Worm (Caenorhabditis elegans) whole organism, late embryonic: Measurements from ENCODE around the gene gtap-2.
A peak's percentile ranks its signal among the peaks of the same experiment; 100 is the strongest.

Experiments
- C08G9.2 ChIP-seq: sonication (generic microtip); optimal IDR thresholded peaks from 2 replicates; lab custom pipeline; 2016; ENCODE audit warnings: mild to moderate bottlenecking, missing genetic modification characterization, moderate library complexity, missing compliant biosample characterization
- C38D4.7 ChIP-seq: fragments of 200-800 bp; sonication (Bioruptor generic); optimal IDR thresholded peaks from 2 replicates; lab custom pipeline; 2018; ENCODE audit warnings: mild to moderate bottlenecking, missing genetic modification characterization, moderate library complexity, missing compliant biosample characterization
- K02D7.2 ChIP-seq: sonication (generic microtip); optimal IDR thresholded peaks from 2 replicates; lab custom pipeline; 2017; ENCODE audit warnings: mild to moderate bottlenecking, missing genetic modification characterization, missing compliant biosample characterization
- K09A11.1 ChIP-seq: sonication (generic microtip); optimal IDR thresholded peaks from 2 replicates; lab custom pipeline; 2017; ENCODE audit warnings: antibody characterized with exemption, mild to moderate bottlenecking, missing genetic modification characterization, missing compliant biosample characterization; ENCODE audit not compliant: insufficient read depth
- ahr-1 ChIP-seq: sonication (generic microtip); optimal IDR thresholded peaks from 2 replicates; lab custom pipeline; 2016; ENCODE audit warnings: missing genetic modification characterization, missing compliant biosample characterization
- ama-1 ChIP-seq: fragments of 150-350 bp; optimal IDR thresholded peaks from 2 replicates; lab custom pipeline; 2014
- ceh-14 ChIP-seq: sonication (generic microtip); optimal IDR thresholded peaks from 2 replicates; lab custom pipeline; 2016; ENCODE audit warnings: missing genotype, missing genetic modification characterization, missing compliant biosample characterization
- ceh-18 ChIP-seq: sonication (generic microtip); optimal IDR thresholded peaks from 2 replicates; lab custom pipeline; 2016; ENCODE audit warnings: missing genetic modification characterization, missing compliant biosample characterization
- ceh-22 ChIP-seq: sonication (generic microtip); optimal IDR thresholded peaks from 2 replicates; lab custom pipeline; 2017; ENCODE audit warnings: missing biosample characterization, missing genetic modification characterization
- ceh-31 ChIP-seq: sonication (generic microtip); optimal IDR thresholded peaks from 2 replicates; lab custom pipeline; 2016; ENCODE audit warnings: missing genetic modification characterization, missing compliant biosample characterization
- ceh-34 ChIP-seq: sonication (generic microtip); optimal IDR thresholded peaks from 2 replicates; lab custom pipeline; 2016; ENCODE audit warnings: mild to moderate bottlenecking, missing genetic modification characterization, missing compliant biosample characterization
- ceh-45 ChIP-seq: fragments of 200-800 bp; sonication (Bioruptor generic); IDR thresholded peaks from 2 replicates; pipeline ENCODE4 v1.3.6; 2022; ENCODE audit warnings: missing genetic modification reagents, missing genetic modification characterization, missing compliant biosample characterization
- ceh-48 ChIP-seq: sonication (generic microtip); optimal IDR thresholded peaks from 2 replicates; lab custom pipeline; 2016; ENCODE audit warnings: missing genetic modification characterization, inconsistent platforms, missing compliant biosample characterization
- ceh-6 ChIP-seq: fragments of 200-800 bp; sonication (Bioruptor generic); optimal IDR thresholded peaks from 2 replicates; lab custom pipeline; 2018; ENCODE audit warnings: mild to moderate bottlenecking, missing genetic modification characterization, missing compliant biosample characterization
- ceh-9 ChIP-seq: sonication (generic microtip); optimal IDR thresholded peaks from 2 replicates; lab custom pipeline; 2016; ENCODE audit warnings: mild to moderate bottlenecking, missing genetic modification characterization, inconsistent platforms, missing compliant biosample characterization
- che-1 ChIP-seq: sonication (generic microtip); optimal IDR thresholded peaks from 2 replicates; lab custom pipeline; 2016; ENCODE audit warnings: mild to moderate bottlenecking, missing genetic modification characterization, missing compliant biosample characterization
- dmd-4 ChIP-seq: sonication (generic microtip); optimal IDR thresholded peaks from 2 replicates; lab custom pipeline; 2016; ENCODE audit warnings: borderline replicate concordance, missing genetic modification characterization, missing compliant biosample characterization
- dve-1 ChIP-seq: sonication (generic microtip); optimal IDR thresholded peaks from 2 replicates; lab custom pipeline; 2017; ENCODE audit warnings: antibody characterized with exemption, mild to moderate bottlenecking, missing genetic modification characterization, missing compliant biosample characterization
- elt-2 ChIP-seq: sonication (generic microtip); optimal IDR thresholded peaks from 2 replicates; lab custom pipeline; 2016; ENCODE audit warnings: missing genetic modification reagents, missing genetic modification characterization, missing compliant biosample characterization
- ets-4 ChIP-seq: sonication (generic microtip); optimal IDR thresholded peaks from 2 replicates; lab custom pipeline; 2016; ENCODE audit warnings: missing genetic modification characterization, missing compliant biosample characterization
- fkh-10 ChIP-seq: fragments of 150-350 bp; optimal IDR thresholded peaks from 2 replicates; lab custom pipeline; 2014; ENCODE audit warnings: missing biosample characterization, missing genetic modification reagents, missing genetic modification characterization
- gmeb-2 ChIP-seq: sonication (generic microtip); optimal IDR thresholded peaks from 2 replicates; lab custom pipeline; 2016; ENCODE audit warnings: missing genetic modification characterization, inconsistent platforms, missing compliant biosample characterization
- hlh-13 ChIP-seq: fragments of 200-800 bp; sonication (Bioruptor generic); optimal IDR thresholded peaks from 2 replicates; lab custom pipeline; 2018; ENCODE audit warnings: mild to moderate bottlenecking, missing genetic modification characterization, missing compliant biosample characterization
- hlh-15 ChIP-seq: sonication (generic microtip); optimal IDR thresholded peaks from 2 replicates; lab custom pipeline; 2016; ENCODE audit warnings: missing genetic modification characterization, missing compliant biosample characterization
- hlh-8 ChIP-seq: sonication (generic microtip); optimal IDR thresholded peaks from 2 replicates; lab custom pipeline; 2016; ENCODE audit warnings: missing genotype, missing genetic modification characterization, missing compliant biosample characterization
- lim-6 ChIP-seq: sonication (generic microtip); optimal IDR thresholded peaks from 2 replicates; lab custom pipeline; 2016; ENCODE audit warnings: missing genetic modification characterization, missing compliant biosample characterization
- lin-11 ChIP-seq: fragments of 200-800 bp; sonication (Bioruptor generic); optimal IDR thresholded peaks from 2 replicates; lab custom pipeline; 2018; ENCODE audit warnings: mild to moderate bottlenecking, missing genetic modification characterization, missing compliant biosample characterization
- madf-2 ChIP-seq: sonication (generic microtip); optimal IDR thresholded peaks from 2 replicates; lab custom pipeline; 2017; ENCODE audit warnings: missing genetic modification characterization, missing compliant biosample characterization
- nhr-11 ChIP-seq: fragments of 150-350 bp; optimal IDR thresholded peaks from 2 replicates; lab custom pipeline; 2014; ENCODE audit warnings: missing biosample characterization, missing genetic modification characterization
- nhr-232 ChIP-seq: sonication (generic microtip); optimal IDR thresholded peaks from 2 replicates; lab custom pipeline; 2016; ENCODE audit warnings: missing genetic modification characterization, missing compliant biosample characterization
- npax-4 ChIP-seq: sonication (generic microtip); optimal IDR thresholded peaks from 2 replicates; lab custom pipeline; 2016; ENCODE audit warnings: missing genetic modification characterization, missing compliant biosample characterization
- odd-2 ChIP-seq: sonication (generic microtip); optimal IDR thresholded peaks from 2 replicates; lab custom pipeline; 2017; ENCODE audit warnings: antibody characterized with exemption, mild to moderate bottlenecking, missing genetic modification characterization, missing compliant biosample characterization
- pag-3 ChIP-seq: sonication (generic microtip); optimal IDR thresholded peaks from 2 replicates; lab custom pipeline; 2016; ENCODE audit warnings: missing compliant biosample characterization, missing genetic modification characterization, borderline replicate concordance
- pat-9 ChIP-seq: fragments of 200-800 bp; sonication (Bioruptor generic); optimal IDR thresholded peaks from 2 replicates; lab custom pipeline; 2018; ENCODE audit warnings: mild to moderate bottlenecking, missing genetic modification characterization, moderate library complexity, missing compliant biosample characterization
- pha-2 ChIP-seq: sonication (generic microtip); optimal IDR thresholded peaks from 2 replicates; lab custom pipeline; 2017; ENCODE audit warnings: mild to moderate bottlenecking, missing genetic modification characterization, missing compliant biosample characterization
- pha-4 ChIP-seq: fragments of 150-350 bp; optimal IDR thresholded peaks from 2 replicates; lab custom pipeline; 2018; ENCODE audit warnings: missing biosample characterization, missing genetic modification reagents, missing genetic modification characterization
- pros-1 ChIP-seq: fragments of 150-350 bp; optimal IDR thresholded peaks from 2 replicates; lab custom pipeline; 2014; ENCODE audit warnings: missing biosample characterization, missing genetic modification reagents, missing genetic modification characterization
- rnt-1 ChIP-seq: sonication (generic microtip); optimal IDR thresholded peaks from 2 replicates; lab custom pipeline; 2016; ENCODE audit warnings: missing genetic modification characterization, missing compliant biosample characterization
- sdc-2 ChIP-seq: sonication (generic microtip); optimal IDR thresholded peaks from 2 replicates; lab custom pipeline; 2016; ENCODE audit warnings: missing genotype, missing genetic modification characterization, missing compliant biosample characterization
- syd-9 ChIP-seq: sonication (generic microtip); optimal IDR thresholded peaks from 2 replicates; lab custom pipeline; 2016; ENCODE audit warnings: mild to moderate bottlenecking, missing genetic modification characterization, moderate library complexity, missing compliant biosample characterization
- tbx-2 ChIP-seq: sonication (generic microtip); optimal IDR thresholded peaks from 2 replicates; lab custom pipeline; 2016; ENCODE audit warnings: missing genetic modification characterization, missing compliant biosample characterization
- tbx-7 ChIP-seq: sonication (generic microtip); optimal IDR thresholded peaks from 2 replicates; lab custom pipeline; 2016; ENCODE audit warnings: missing genotype, missing genetic modification characterization, missing compliant biosample characterization
- unc-3 ChIP-seq, 2 experiments: fragments of 200-800 bp in 1 of 2; sonication (Bioruptor generic) in 1 of 2; sonication (generic microtip) in 1 of 2; conservative IDR thresholded peaks in 1 of 2; optimal IDR thresholded peaks in 1 of 2; 2 replicates each; pipeline versions ENCODE4 v1.3.6 to Lab custom; 2016 to 2022; ENCODE audit warnings: missing compliant biosample characterization in 2 of 2, missing genetic modification characterization in 2 of 2, missing genetic modification reagents in 1 of 2
- unc-42 ChIP-seq: sonication (generic microtip); optimal IDR thresholded peaks from 2 replicates; lab custom pipeline; 2016; ENCODE audit warnings: missing genotype, missing genetic modification characterization, missing compliant biosample characterization
- zip-5 ChIP-seq: sonication (generic microtip); optimal IDR thresholded peaks from 2 replicates; lab custom pipeline; 2016; ENCODE audit warnings: missing genetic modification characterization, missing compliant biosample characterization

The gtap-2 gene

DNA sequence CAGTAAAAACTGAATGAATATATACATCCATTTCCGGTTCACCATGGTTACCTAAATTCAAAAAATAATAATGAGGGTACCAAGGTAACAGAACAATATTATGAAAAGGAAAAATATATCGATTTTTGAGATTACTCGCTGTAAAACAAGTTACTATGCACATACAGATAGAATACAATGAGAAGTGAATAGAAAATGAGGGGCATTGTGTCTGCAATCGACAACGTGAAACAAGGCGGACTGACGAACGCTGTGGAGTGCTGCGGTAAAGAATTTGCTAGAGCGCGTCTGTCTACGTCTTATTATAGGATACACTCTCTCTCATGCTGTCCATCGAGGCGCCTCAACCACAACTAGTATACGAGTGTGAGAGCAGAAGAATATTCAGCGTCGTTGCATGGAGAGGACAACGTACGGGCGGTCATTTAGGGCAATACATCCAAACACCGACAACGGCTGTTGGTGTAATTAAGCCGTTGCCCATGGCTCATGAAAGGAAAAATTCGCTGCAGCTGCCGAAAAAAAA is 8.8 kb downstream of the gtap-2 start, which contains the start of gene cnx-1 (continued):
- TF ChIP-seq ceh-45 (GFP tag; lab: Robert Waterston, UW): no peak
- TF ChIP-seq ceh-22 (tag; lab: Kevin White, UChicago): no peak
- no peak for TF ChIP-seq dmd-4 (tag; lab: Kevin White, UChicago)
- no peak for TF ChIP-seq K02D7.2 (tag; lab: Kevin White, UChicago)
- TF ChIP-seq unc-42 (tag; lab: Kevin White, UChicago): peak; percentile 28
- no peak for TF ChIP-seq nhr-232 (tag; lab: Kevin White, UChicago)
- no peak for TF ChIP-seq gmeb-2 (tag; lab: Kevin White, UChicago)
- no peak for TF ChIP-seq pag-3
- TF ChIP-seq madf-2: peak; percentile 11
- TF ChIP-seq fkh-10 (GFP tag; lab: Kevin White, UChicago): no peak
- no peak for TF ChIP-seq K09A11.1 (tag; lab: Kevin White, UChicago)
- TF ChIP-seq hlh-13 (GFP tag; lab: Kevin White, UChicago): no peak
- TF ChIP-seq lin-11 (tag; lab: Kevin White, UChicago): no peak
- peak; percentile 85 for TF ChIP-seq ceh-31 (tag; lab: Kevin White, UChicago)
- TF ChIP-seq lim-6 (tag; lab: Kevin White, UChicago): no peak
- no peak for TF ChIP-seq pha-2 (tag; lab: Kevin White, UChicago)
- TF ChIP-seq rnt-1 (tag; lab: Kevin White, UChicago): peak; percentile 60
- TF ChIP-seq ahr-1 (tag; lab: Kevin White, UChicago): no peak
- no peak for TF ChIP-seq ets-4
- no peak for TF ChIP-seq tbx-7
- no peak for TF ChIP-seq hlh-15 (tag; lab: Kevin White, UChicago)
- TF ChIP-seq C08G9.2 (tag; lab: Kevin White, UChicago): peak; percentile 12
- TF ChIP-seq pha-4 (tag; lab: Kevin White, UChicago): no peak
- no peak for TF ChIP-seq ceh-9 (tag; lab: Kevin White, UChicago)
- no peak for TF ChIP-seq che-1 (tag; lab: Kevin White, UChicago)
- TF ChIP-seq ceh-48 (tag; lab: Kevin White, UChicago): no peak
- TF ChIP-seq hlh-8 (tag; lab: Kevin White, UChicago): no peak
- TF ChIP-seq syd-9 (tag; lab: Kevin White, UChicago): no peak
- peak; percentile 25 for TF ChIP-seq sdc-2 (tag; lab: Kevin White, UChicago)
- peak; percentile 21 for TF ChIP-seq ceh-14
- no peak for TF ChIP-seq dve-1 (tag; lab: Kevin White, UChicago)
- TF ChIP-seq zip-5 (tag; lab: Kevin White, UChicago): no peak
- TF ChIP-seq ama-1 (lab: Kevin White, UChicago): no peak
- peak; percentile 30 for TF ChIP-seq tbx-2
- TF ChIP-seq nhr-11 (tag; lab: Kevin White, UChicago): no peak
- TF ChIP-seq pros-1: peak; percentile 30
- TF ChIP-seq odd-2 (tag; lab: Kevin White, UChicago): no peak

DNA sequence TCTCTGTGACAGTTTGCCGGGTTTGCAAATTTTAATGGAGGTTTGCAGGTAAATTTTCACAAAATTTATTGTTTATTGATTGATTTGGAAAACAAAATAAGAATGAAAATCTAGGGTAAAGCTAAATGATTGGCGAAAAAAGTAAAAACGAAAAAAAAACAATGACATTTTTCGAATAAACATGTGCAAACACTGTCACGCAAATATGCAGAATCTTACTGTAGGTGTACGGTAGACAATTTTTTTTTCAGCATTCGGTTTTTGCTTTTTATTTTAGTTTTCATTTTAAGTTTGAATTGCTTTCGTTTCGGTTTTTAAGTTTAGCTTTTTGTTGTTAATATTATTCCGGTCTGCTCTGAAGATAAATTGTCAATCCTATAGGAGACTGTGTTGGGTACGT is 9.6 kb downstream of the gtap-2 start:
- TF ChIP-seq lin-11 (tag; lab: Kevin White, UChicago): no peak
- no peak for TF ChIP-seq che-1 (tag; lab: Kevin White, UChicago)
- TF ChIP-seq madf-2: no peak
- TF ChIP-seq C38D4.7 (GFP tag; lab: Kevin White, UChicago): no peak
- TF ChIP-seq ceh-34 (tag; lab: Kevin White, UChicago): no peak
- no peak for TF ChIP-seq elt-2 (tag; lab: Kevin White, UChicago)
- TF ChIP-seq pat-9 (tag; lab: Kevin White, UChicago): no peak
- no peak for TF ChIP-seq ceh-18
- TF ChIP-seq rnt-1 (tag; lab: Kevin White, UChicago): no peak
- no peak for TF ChIP-seq K02D7.2 (tag; lab: Kevin White, UChicago)
- TF ChIP-seq npax-4 (tag; lab: Kevin White, UChicago): no peak
- TF ChIP-seq dmd-4 (tag; lab: Kevin White, UChicago): no peak
- no peak for TF ChIP-seq odd-2 (tag; lab: Kevin White, UChicago)
- no peak for TF ChIP-seq unc-3 (GFP tag; conservative IDR thresholded peaks at IDR 0.05; lab: Robert Waterston, UW)
- no peak for TF ChIP-seq unc-3 (tag; optimal IDR thresholded peaks at IDR 0.05; lab: Kevin White, UChicago)
- TF ChIP-seq fkh-10 (GFP tag; lab: Kevin White, UChicago): no peak
- no peak for TF ChIP-seq ceh-6 (GFP tag; lab: Kevin White, UChicago)
- TF ChIP-seq hlh-15 (tag; lab: Kevin White, UChicago): no peak
